Fruit fly (Drosophila melanogaster) whole organism, prepupa: Measurements from ENCODE around the gene PNKP.

Experiments
- CG11294 ChIP-seq: fragments of 200-800 bp; sonication (Bioruptor generic); IDR thresholded peaks from 2 replicates; pipeline ENCODE4 v1.3.6; 2022; ENCODE audit warnings: missing biosample characterization, missing genetic modification characterization
- CG15336 ChIP-seq: fragments of 200-800 bp; sonication (Bioruptor generic); IDR thresholded peaks from 2 replicates; pipeline ENCODE4 v1.3.6; 2022; ENCODE audit warnings: missing biosample characterization, missing genetic modification characterization
- CG1621 ChIP-seq: fragments of 200-800 bp; sonication (Bioruptor generic); optimal IDR thresholded peaks from 3 replicates; lab custom pipeline; 2018; ENCODE audit warnings: missing biosample characterization, mild to moderate bottlenecking, missing genetic modification characterization
- CG16779 ChIP-seq: fragments of 200-800 bp; sonication (Bioruptor generic); optimal IDR thresholded peaks from 3 replicates; lab custom pipeline; 2017; ENCODE audit warnings: missing biosample characterization, mild to moderate bottlenecking, missing genetic modification characterization
- CG3032 ChIP-seq: fragments of 200-800 bp; optimal IDR thresholded peaks from 2 replicates; lab custom pipeline; 2019; ENCODE audit warnings: missing biosample characterization, mild to moderate bottlenecking, missing genetic modification characterization, moderate library complexity
- CG31627 ChIP-seq: fragments of 200-800 bp; sonication (Bioruptor generic); optimal IDR thresholded peaks from 3 replicates; lab custom pipeline; 2016; ENCODE audit warnings: missing biosample characterization, missing genetic modification characterization
- CG3919 ChIP-seq: fragments of 200-800 bp; sonication (Bioruptor generic); optimal IDR thresholded peaks from 3 replicates; lab custom pipeline; 2016; ENCODE audit warnings: missing biosample characterization, missing genetic modification characterization
- CG4318 ChIP-seq: fragments of 200-800 bp; sonication (Bioruptor generic); optimal IDR thresholded peaks from 3 replicates; lab custom pipeline; 2017; ENCODE audit warnings: missing biosample characterization, mild to moderate bottlenecking, missing genetic modification characterization
- CG6854 ChIP-seq: fragments of 200-800 bp; sonication (Bioruptor generic); optimal IDR thresholded peaks from 2 replicates; lab custom pipeline; 2017; ENCODE audit warnings: missing biosample characterization, mild to moderate bottlenecking, missing genetic modification characterization
- CG7368 ChIP-seq: fragments of 200-800 bp; sonication (Bioruptor generic); optimal IDR thresholded peaks from 3 replicates; lab custom pipeline; 2016; ENCODE audit warnings: missing biosample characterization, missing genetic modification characterization
- CG8319 ChIP-seq: fragments of 200-800 bp; sonication (Bioruptor generic); optimal IDR thresholded peaks from 3 replicates; lab custom pipeline; 2016; ENCODE audit warnings: missing biosample characterization, missing genetic modification characterization
- Eip93F ChIP-seq: fragments of 200-800 bp; sonication (Bioruptor generic); optimal IDR thresholded peaks from 2 replicates; lab custom pipeline; 2016; ENCODE audit warnings: missing biosample characterization, mild to moderate bottlenecking, missing genetic modification characterization
- Ets21C ChIP-seq: fragments of 200-800 bp; sonication (Bioruptor generic); optimal IDR thresholded peaks from 3 replicates; lab custom pipeline; 2016; ENCODE audit warnings: missing biosample characterization, missing genetic modification characterization
- Ets96B ChIP-seq: fragments of 200-800 bp; optimal IDR thresholded peaks from 2 replicates; lab custom pipeline; 2019; ENCODE audit warnings: missing biosample characterization, mild to moderate bottlenecking, missing genetic modification characterization, moderate library complexity
- Hr38 ChIP-seq: sonication (Bioruptor generic); optimal IDR thresholded peaks from 2 replicates; lab custom pipeline; 2016; ENCODE audit warnings: missing biosample characterization, missing genetic modification characterization
- Hr4 ChIP-seq: fragments of 200-800 bp; sonication (Bioruptor generic); optimal IDR thresholded peaks from 3 replicates; lab custom pipeline; 2016; ENCODE audit warnings: missing biosample characterization, missing genetic modification characterization
- Lpt ChIP-seq: fragments of 200-800 bp; sonication (Bioruptor generic); optimal IDR thresholded peaks from 3 replicates; lab custom pipeline; 2016; ENCODE audit warnings: missing biosample characterization, missing genetic modification characterization
- Met ChIP-seq: fragments of 200-800 bp; sonication (Bioruptor generic); optimal IDR thresholded peaks from 3 replicates; lab custom pipeline; 2016; ENCODE audit warnings: missing biosample characterization, missing genetic modification characterization
- OdsH ChIP-seq: fragments of 200-800 bp; sonication (Bioruptor generic); optimal IDR thresholded peaks from 3 replicates; lab custom pipeline; 2016; ENCODE audit warnings: missing biosample characterization, missing genetic modification characterization
- Smox ChIP-seq: fragments of 200-800 bp; sonication (Bioruptor generic); optimal IDR thresholded peaks from 3 replicates; lab custom pipeline; 2016; ENCODE audit warnings: missing biosample characterization, missing genetic modification characterization
- Sox102F ChIP-seq: fragments of 200-800 bp; sonication (Bioruptor generic); optimal IDR thresholded peaks from 2 replicates; lab custom pipeline; 2016; ENCODE audit warnings: missing biosample characterization, mild to moderate bottlenecking, missing genetic modification characterization
- Sox14 ChIP-seq: fragments of 200-800 bp; sonication (Bioruptor generic); optimal IDR thresholded peaks from 3 replicates; lab custom pipeline; 2016; ENCODE audit warnings: missing biosample characterization, missing genetic modification characterization
- Sox15 ChIP-seq: fragments of 200-800 bp; sonication (Bioruptor generic); optimal IDR thresholded peaks from 3 replicates; lab custom pipeline; 2016; ENCODE audit warnings: missing biosample characterization, missing genetic modification characterization
- acj6 ChIP-seq: fragments of 200-800 bp; sonication (Bioruptor generic); optimal IDR thresholded peaks from 3 replicates; lab custom pipeline; 2016; ENCODE audit warnings: missing biosample characterization, missing genetic modification characterization
- dsx ChIP-seq: fragments of 200-800 bp; optimal IDR thresholded peaks from 3 replicates; lab custom pipeline; 2019; ENCODE audit warnings: missing biosample characterization, mild to moderate bottlenecking, missing genetic modification characterization, moderate library complexity; ENCODE audit not compliant: poor library complexity, severe bottlenecking
- eg ChIP-seq: fragments of 200-800 bp; sonication (Bioruptor generic); IDR thresholded peaks from 3 replicates; pipeline ENCODE4 v1.3.6; 2022; ENCODE audit warnings: missing biosample characterization, missing genetic modification characterization
- esn ChIP-seq: fragments of 200-800 bp; sonication (Bioruptor generic); optimal IDR thresholded peaks from 2 replicates; lab custom pipeline; 2016; ENCODE audit warnings: missing biosample characterization, mild to moderate bottlenecking, missing genetic modification characterization, moderate library complexity
- fd85E ChIP-seq: fragments of 200-800 bp; sonication (Bioruptor generic); optimal IDR thresholded peaks from 3 replicates; lab custom pipeline; 2016; ENCODE audit warnings: missing biosample characterization, missing genetic modification characterization
- fkh ChIP-seq: fragments of 200-800 bp; sonication (Bioruptor generic); optimal IDR thresholded peaks from 3 replicates; lab custom pipeline; 2017; ENCODE audit warnings: missing biosample characterization, mild to moderate bottlenecking, missing genetic modification characterization, moderate library complexity
- lz ChIP-seq: fragments of 200-800 bp; sonication (Bioruptor generic); optimal IDR thresholded peaks from 3 replicates; lab custom pipeline; 2016; ENCODE audit warnings: missing biosample characterization, missing genetic modification characterization
- salr ChIP-seq, 2 experiments: fragments of 200-800 bp; sonication (Bioruptor generic); optimal IDR thresholded peaks; 3 replicates each; lab custom pipeline; 2016 to 2018; ENCODE audit warnings: missing biosample characterization in 2 of 2, missing genetic modification characterization in 2 of 2, mild to moderate bottlenecking in 1 of 2
- svp ChIP-seq: fragments of 200-800 bp; sonication (Bioruptor generic); peaks from one replicate; lab custom pipeline; 2016; ENCODE audit warnings: missing biosample characterization, missing genetic modification characterization

Gene PNKP

dm6 chr3R:8333768-8334470 lies 9.4 kb downstream of the PNKP start, which contains the start of gene Poxm (continued):
- TF ChIP-seq CG6854 (GFP tag; lab: Kevin White, UChicago) (peak; percentile 85), CG7368 (GFP tag; lab: Kevin White, UChicago) (peak; percentile 93), svp (peak; percentile 96), Sox102F (GFP tag; lab: Kevin White, UChicago) (peak; percentile 87), esn (GFP tag; lab: Kevin White, UChicago) (peak; percentile 94), Smox (GFP tag; lab: Kevin White, UChicago) (peak; percentile 90), Ets21C (GFP tag; lab: Kevin White, UChicago) (peak; percentile 82), Sox15 (GFP tag; lab: Kevin White, UChicago) (peak; percentile 95), OdsH (GFP tag; lab: Kevin White, UChicago) (peak; percentile 98), CG4318 (peak; percentile 98), Hr4 (peak; percentile 97), eg (peak; percentile 91), Hr38 (GFP tag; lab: Kevin White, UChicago) (no peak), salr (GFP tag; optimal IDR thresholded peaks at IDR 0.05; lab: Kevin White, UChicago) (peak; percentile 72 to 98), CG16779 (tag; lab: Kevin White, UChicago) (peak; percentile 91), Sox14 (GFP tag; lab: Kevin White, UChicago) (peak; percentile 93), CG15336 (GFP tag; lab: Robert Waterston, UW) (peak; percentile 94), acj6 (GFP tag; lab: Kevin White, UChicago) (peak; percentile 97), CG3032 (tag; lab: Kevin White, UChicago) (peak; percentile 98), CG11294 (peak; percentile 87), CG8319 (GFP tag; lab: Kevin White, UChicago) (peak; percentile 93), Met (GFP tag; lab: Kevin White, UChicago) (peak; percentile 91), Eip93F (GFP tag; lab: Kevin White, UChicago) (peak; percentile 24)

DNA sequence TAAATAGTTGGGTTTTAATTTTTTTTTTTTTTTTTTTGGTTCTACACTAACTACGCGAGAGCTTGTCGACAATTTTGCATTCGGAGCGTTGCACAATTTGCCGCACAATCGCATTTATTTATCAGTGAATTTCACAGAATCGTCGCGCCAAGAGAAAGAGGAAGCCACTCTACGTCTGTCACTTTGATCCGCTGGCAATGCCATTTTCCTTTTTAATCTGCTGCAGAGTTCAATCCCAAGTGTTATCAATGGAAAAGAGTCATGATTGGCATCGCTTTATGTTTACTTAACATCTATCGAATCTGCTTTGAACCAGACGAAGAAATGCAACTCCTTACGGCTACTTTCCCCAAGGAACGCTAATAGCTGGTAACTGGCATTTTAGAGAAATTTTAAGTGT lies 13.7 kb downstream of the PNKP start:
- TF ChIP-seq Smox (GFP tag; lab: Kevin White, UChicago) (no peak), svp (peak; percentile 99), CG4318 (no peak), esn (GFP tag; lab: Kevin White, UChicago) (no peak), CG1621 (no peak), Lpt (GFP tag; lab: Kevin White, UChicago) (no peak), CG31627 (no peak), Sox15 (GFP tag; lab: Kevin White, UChicago) (no peak), fd85E (GFP tag; lab: Kevin White, UChicago) (no peak), dsx (peak; percentile 54)

DNA sequence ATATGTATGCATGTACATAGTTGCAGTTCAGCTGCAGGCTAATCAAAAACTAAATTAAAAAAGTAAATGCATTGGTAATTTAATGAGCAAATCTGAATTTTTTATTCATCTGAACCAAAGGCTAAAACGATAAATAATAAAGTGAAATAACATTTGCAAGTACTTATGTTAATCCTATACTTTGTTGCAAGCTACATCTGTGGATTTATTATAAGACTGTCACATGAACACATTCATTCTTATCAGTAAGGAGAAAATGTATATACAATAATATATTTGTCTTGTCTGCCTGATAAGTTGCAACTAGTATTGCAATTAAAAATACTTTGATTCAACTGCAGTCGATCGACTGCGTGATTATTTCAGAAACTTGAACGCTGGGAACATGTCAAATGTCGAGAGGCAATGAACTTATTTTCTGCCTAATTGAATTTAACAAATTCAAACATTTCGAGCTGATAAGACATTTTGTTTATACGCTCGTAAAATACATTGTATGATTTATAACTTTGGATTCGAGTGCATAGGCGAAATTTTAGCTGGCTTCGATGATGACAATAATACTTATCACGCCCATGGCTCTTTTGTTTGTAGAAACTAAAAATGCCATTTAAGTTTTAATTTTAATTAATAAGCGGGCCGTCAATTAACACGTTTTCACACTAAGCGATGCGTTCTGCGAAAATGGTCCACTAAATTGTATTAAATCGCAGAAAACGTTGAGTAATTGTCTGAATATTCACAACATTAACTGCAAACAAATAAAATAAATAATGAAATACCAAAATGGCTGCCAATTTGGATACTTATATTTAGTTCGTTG lies 15.1 kb downstream of the PNKP start:
- TF ChIP-seq dsx = peak; percentile 93
- peak; percentile 62 for TF ChIP-seq svp
- TF ChIP-seq Hr38 (GFP tag; lab: Kevin White, UChicago) = no peak

- no peak for TF ChIP-seq CG4318
- no peak for TF ChIP-seq Ets96B (tag; lab: Kevin White, UChicago)
- TF ChIP-seq fkh (GFP tag; lab: Kevin White, UChicago) = peak; percentile 33
- no peak for TF ChIP-seq lz
- TF ChIP-seq CG3919 = no peak
Observed at dm6 chr3R:8326884-8327283, 16.4 kb downstream of the PNKP start.
